Fruit fly (Drosophila melanogaster): ENCODE measurements around the gene Drsl3.
A peak's percentile ranks its signal among the peaks of the same experiment; 100 is the strongest.

The Drsl3 gene

dm6 chr3L:3303087-3303526 is 11.7 kb upstream of the Drsl3 start, which contains the start of gene CG14968 (continued):
- TF ChIP-seq CG6272 (GFP tag; IDR thresholded peaks at IDR 0.05) (peak; percentile 91), CG11696 (GFP tag; IDR thresholded peaks at IDR 0.05) (peak; percentile 91), BEAF-32 (GFP tag; optimal IDR thresholded peaks at IDR 0.05) (no peak), vnd (GFP tag; IDR thresholded peaks at IDR 0.05; ENCODE audit: partially characterized antibody) (no peak), Scr (GFP tag; IDR thresholded peaks at IDR 0.05; ENCODE audit: partially characterized antibody) (no peak), wdn (GFP tag; IDR thresholded peaks at IDR 0.05) (peak; percentile 92), Camta (GFP tag; optimal IDR thresholded peaks at IDR 0.05) (peak; percentile 85), aop (GFP tag; IDR thresholded peaks at IDR 0.05) (peak; percentile 82), run (tag; optimal IDR thresholded peaks at IDR 0.05) (peak; percentile 72), br (optimal IDR thresholded peaks at IDR 0.05) (no peak), CG10274 (GFP tag; optimal IDR thresholded peaks at IDR 0.05) (peak; percentile 71), E2f1 (GFP tag; IDR thresholded peaks at IDR 0.05) (peak; percentile 95), Myb (GFP tag; optimal IDR thresholded peaks at IDR 0.05) (no peak), CG10267 (tag; optimal IDR thresholded peaks at IDR 0.05) (peak; percentile 84), slp2 (GFP tag; optimal IDR thresholded peaks at IDR 0.05) (peak; percentile 70), tx (GFP tag; optimal IDR thresholded peaks at IDR 0.05) (peak; percentile 48), lab (GFP tag; optimal IDR thresholded peaks at IDR 0.05) (peak; percentile 98), sens-2 (GFP tag; IDR thresholded peaks at IDR 0.05) (peak; percentile 94), ash1 (GFP tag; optimal IDR thresholded peaks at IDR 0.05) (peak; percentile 72), salm (tag; optimal IDR thresholded peaks at IDR 0.05) (peak; percentile 86), mirr (GFP tag; optimal IDR thresholded peaks at IDR 0.05) (peak; percentile 9), CG14965 (GFP tag; optimal IDR thresholded peaks at IDR 0.05; ENCODE audit: borderline replicate concordance) (no peak), insv (GFP tag; optimal IDR thresholded peaks at IDR 0.05) (peak in 1 of 2 experiments; percentile 33), cad (GFP tag; optimal IDR thresholded peaks at IDR 0.05) (no peak), CG9817 (tag; optimal IDR thresholded peaks at IDR 0.05) (peak; percentile 86), cas (GFP tag; IDR thresholded peaks at IDR 0.05) (peak; percentile 90), fd64A (GFP tag; optimal IDR thresholded peaks at IDR 0.05) (peak; percentile 68), caup (GFP tag; optimal IDR thresholded peaks at IDR 0.05; ENCODE audit: severe bottlenecking) (peak; percentile 96), seq (GFP tag; IDR thresholded peaks at IDR 0.05) (peak; percentile 96), pum (GFP tag; optimal IDR thresholded peaks at IDR 0.05) (peak; percentile 64), Elba2 (GFP tag; optimal IDR thresholded peaks at IDR 0.05) (no peak), D (optimal IDR thresholded peaks at IDR 0.05) (no peak), D (GFP tag; optimal IDR thresholded peaks at IDR 0.05) (peak; percentile 81), CG4854 (GFP tag; optimal IDR thresholded peaks at IDR 0.05) (peak; percentile 90), klu (GFP tag; IDR thresholded peaks at IDR 0.05) (peak; percentile 90), dmrt11E (tag; optimal IDR thresholded peaks at IDR 0.05) (peak; percentile 78), tup (GFP tag; optimal IDR thresholded peaks at IDR 0.05) (peak; percentile 87), Dfd (GFP tag; optimal IDR thresholded peaks at IDR 0.05) (no peak), chm (GFP tag; IDR thresholded peaks at IDR 0.05) (peak; percentile 95), CG5180 (GFP tag; optimal IDR thresholded peaks at IDR 0.05) (peak; percentile 80), CG11723 (GFP tag; optimal IDR thresholded peaks at IDR 0.05) (peak; percentile 86), Blimp-1 (GFP tag; optimal IDR thresholded peaks at IDR 0.05) (peak; percentile 95), sqz (GFP tag; optimal IDR thresholded peaks at IDR 0.05) (peak; percentile 70), eyg (GFP tag; optimal IDR thresholded peaks at IDR 0.05) (peak; percentile 62), CG2202 (tag; optimal IDR thresholded peaks at IDR 0.05) (peak; percentile 73), CG7987 (GFP tag; optimal IDR thresholded peaks at IDR 0.05) (peak; percentile 88), hth (optimal IDR thresholded peaks at IDR 0.05) (no peak), CG2199 (GFP tag; IDR thresholded peaks at IDR 0.05) (peak; percentile 81; the same call in 2 of the 3 replicates), CG12744 (GFP tag; optimal IDR thresholded peaks at IDR 0.05) (peak; percentile 62), Meics (GFP tag; optimal IDR thresholded peaks at IDR 0.05) (peak; percentile 96), CG4820 (GFP tag; optimal IDR thresholded peaks at IDR 0.05) (peak; percentile 85), Gug (GFP tag; IDR thresholded peaks at IDR 0.05) (peak; percentile 86)
